Fruit fly (Drosophila melanogaster) whole organism, embryonic: ENCODE results near the gene sky.

ENCODE experiments used
- BEAF-32 ChIP-seq: fragments of 200-800 bp; sonication (Bioruptor generic); optimal IDR thresholded peaks from 3 replicates; lab custom pipeline; 2017; ENCODE audit warnings: missing biosample characterization, missing genetic modification characterization, mild to moderate bottlenecking, moderate library complexity, missing genetic modification reagents
- CG10462 ChIP-seq: fragments of 200-800 bp; sonication (Bioruptor generic); optimal IDR thresholded peaks from 2 replicates; lab custom pipeline; 2016; ENCODE audit warnings: missing biosample characterization, missing genetic modification characterization
- CG11093 ChIP-seq: fragments of 200-800 bp; sonication (Bioruptor generic); IDR thresholded peaks from 3 replicates; pipeline ENCODE4 v1.3.6; 2022; ENCODE audit warnings: missing biosample characterization, missing genetic modification characterization
- CG12219 ChIP-seq: fragments of 200-800 bp; sonication (Bioruptor generic); optimal IDR thresholded peaks from 3 replicates; lab custom pipeline; 2018; ENCODE audit warnings: missing biosample characterization, mild to moderate bottlenecking, missing genetic modification characterization
- CG14441 ChIP-seq: fragments of 200-800 bp; sonication (Bioruptor generic); IDR thresholded peaks from 2 replicates; pipeline ENCODE4 v1.3.6; 2022; ENCODE audit warnings: missing biosample characterization, missing genetic modification characterization
- CG15479 ChIP-seq: fragments of 200-800 bp; sonication (Bioruptor generic); optimal IDR thresholded peaks from 3 replicates; lab custom pipeline; 2019; ENCODE audit warnings: missing biosample characterization, mild to moderate bottlenecking, missing genetic modification characterization, moderate library complexity
- CG15696 ChIP-seq: fragments of 200-800 bp; sonication (Bioruptor generic); optimal IDR thresholded peaks from 2 replicates; lab custom pipeline; 2019; ENCODE audit warnings: missing biosample characterization, mild to moderate bottlenecking, missing genetic modification characterization, moderate library complexity
- CG17361 ChIP-seq: fragments of 200-800 bp; sonication (Bioruptor generic); IDR thresholded peaks from 3 replicates; pipeline ENCODE4 v1.3.6; 2022; ENCODE audit warnings: missing biosample characterization, missing genetic modification characterization
- CG32772 ChIP-seq: fragments of 200-800 bp; sonication (Bioruptor generic); IDR thresholded peaks from 2 replicates; pipeline ENCODE4 v1.3.6; 2022; ENCODE audit warnings: missing biosample characterization, missing genetic modification characterization
- CG3281 ChIP-seq: fragments of 200-800 bp; sonication (Bioruptor generic); optimal IDR thresholded peaks from 3 replicates; lab custom pipeline; 2017; ENCODE audit warnings: missing biosample characterization, mild to moderate bottlenecking, missing genetic modification characterization
- CG3995 ChIP-seq: fragments of 200-800 bp; sonication (Bioruptor generic); optimal IDR thresholded peaks from 3 replicates; lab custom pipeline; 2016; ENCODE audit warnings: missing biosample characterization, missing genetic modification characterization
- CG6654 ChIP-seq: fragments of 200-800 bp; sonication (Bioruptor generic); optimal IDR thresholded peaks from 2 replicates; lab custom pipeline; 2017; ENCODE audit warnings: missing biosample characterization, mild to moderate bottlenecking, missing genetic modification characterization
- CG6765 ChIP-seq: fragments of 200-800 bp; sonication (Bioruptor generic); optimal IDR thresholded peaks from 3 replicates; lab custom pipeline; 2017; ENCODE audit warnings: missing biosample characterization, mild to moderate bottlenecking, missing genetic modification characterization
- CG6813 ChIP-seq: fragments of 200-800 bp; sonication (Bioruptor generic); optimal IDR thresholded peaks from 2 replicates; lab custom pipeline; 2017; ENCODE audit warnings: missing biosample characterization, missing genetic modification characterization, mild to moderate bottlenecking, moderate library complexity, missing genetic modification reagents
- CG8281 ChIP-seq: fragments of 200-800 bp; sonication (Bioruptor generic); optimal IDR thresholded peaks from 2 replicates; lab custom pipeline; 2018; ENCODE audit warnings: missing biosample characterization, mild to moderate bottlenecking, missing genetic modification characterization, moderate library complexity
- CG9609 ChIP-seq: fragments of 200-800 bp; sonication (Bioruptor generic); optimal IDR thresholded peaks from 3 replicates; lab custom pipeline; 2016; ENCODE audit warnings: missing biosample characterization, missing genetic modification characterization
- CG9932 ChIP-seq: fragments of 200-800 bp; sonication (Bioruptor generic); IDR thresholded peaks from 2 replicates; pipeline ENCODE4 v1.3.6; 2022; ENCODE audit warnings: missing biosample characterization, missing genetic modification characterization
- CkIIα-i1 ChIP-seq: fragments of 200-800 bp; sonication (Bioruptor generic); IDR thresholded peaks from 2 replicates; pipeline ENCODE4 v1.3.6; 2022; ENCODE audit warnings: missing biosample characterization, missing genetic modification characterization
- Dek ChIP-seq: fragments of 200-800 bp; sonication (Bioruptor generic); optimal IDR thresholded peaks from 3 replicates; lab custom pipeline; 2019; ENCODE audit warnings: missing biosample characterization, mild to moderate bottlenecking, missing genetic modification characterization, moderate library complexity
- Dll ChIP-seq: fragments of 200-800 bp; sonication (Bioruptor generic); IDR thresholded peaks from 4 replicates; pipeline ENCODE4 v1.3.6; 2022; ENCODE audit warnings: missing biosample characterization, missing genetic modification characterization; ENCODE audit not compliant: partially characterized antibody
- Eip74EF ChIP-seq, 2 experiments: fragments of 200-800 bp in 1 of 2; fragments of >200 bp in 1 of 2; sonication (Bioruptor generic) in 1 of 2; optimal IDR thresholded peaks; 2 replicates each; lab custom pipeline; 2017 to 2019; ENCODE audit warnings: missing biosample characterization in 2 of 2, missing genetic modification characterization in 2 of 2, mild to moderate bottlenecking in 1 of 2, moderate library complexity in 1 of 2
- GATAe ChIP-seq: fragments of 200-800 bp; sonication (Bioruptor generic); conservative IDR thresholded peaks from 2 replicates; pipeline ENCODE4 v1.3.6; 2022; ENCODE audit warnings: missing biosample characterization, missing genetic modification characterization
- HLHmδ ChIP-seq: fragments of 200-800 bp; sonication (Bioruptor generic); optimal IDR thresholded peaks from 2 replicates; lab custom pipeline; 2018; ENCODE audit warnings: missing biosample characterization, mild to moderate bottlenecking, missing genetic modification characterization, moderate library complexity
- Lim3 ChIP-seq: fragments of 200-800 bp; sonication (Bioruptor generic); IDR thresholded peaks from 2 replicates; pipeline ENCODE4 v1.3.6; 2022; ENCODE audit warnings: missing biosample characterization, missing genetic modification characterization
- MTF-1 ChIP-seq: fragments of 200-800 bp; sonication (Bioruptor generic); optimal IDR thresholded peaks from 2 replicates; lab custom pipeline; 2018; ENCODE audit warnings: missing biosample characterization, mild to moderate bottlenecking, missing genetic modification characterization, borderline replicate concordance
- Opbp ChIP-seq: fragments of 200-800 bp; sonication (Bioruptor generic); IDR thresholded peaks from 3 replicates; pipeline ENCODE4 v1.3.6; 2022; ENCODE audit warnings: missing biosample characterization, missing genetic modification characterization; ENCODE audit not compliant: partially characterized antibody
- Spps ChIP-seq: fragments of 200-800 bp; sonication (Bioruptor generic); optimal IDR thresholded peaks from 2 replicates; lab custom pipeline; 2018; ENCODE audit warnings: missing biosample characterization, mild to moderate bottlenecking, missing genetic modification characterization
- Tbp ChIP-seq: fragments of >200 bp; optimal IDR thresholded peaks from 2 replicates; lab custom pipeline; 2018; ENCODE audit warnings: missing biosample characterization, missing genetic modification characterization
- Usf ChIP-seq: fragments of 200-800 bp; sonication (Bioruptor generic); optimal IDR thresholded peaks from 2 replicates; lab custom pipeline; 2017; ENCODE audit warnings: missing genotype, missing biosample characterization, missing genetic modification characterization
- bowl ChIP-seq: fragments of 200-800 bp; sonication (Bioruptor generic); IDR thresholded peaks from 2 replicates; pipeline ENCODE4 v1.3.6; 2022; ENCODE audit warnings: missing biosample characterization, missing genetic modification characterization
- btn ChIP-seq: fragments of 200-800 bp; sonication (Bioruptor generic); optimal IDR thresholded peaks from 2 replicates; lab custom pipeline; 2016; ENCODE audit warnings: missing biosample characterization, missing genetic modification characterization
- cato ChIP-seq: fragments of 200-800 bp; sonication (Bioruptor generic); optimal IDR thresholded peaks from 2 replicates; lab custom pipeline; 2016; ENCODE audit warnings: missing biosample characterization, missing genetic modification characterization, borderline replicate concordance
- chif ChIP-seq, 2 experiments: fragments of 200-800 bp; sonication (Bioruptor generic); optimal IDR thresholded peaks; 3 replicates each; lab custom pipeline; 2016; ENCODE audit warnings: missing biosample characterization in 2 of 2, missing genetic modification characterization in 2 of 2
- ewg ChIP-seq: fragments of 200-800 bp; sonication (Bioruptor generic); optimal IDR thresholded peaks from 3 replicates; lab custom pipeline; 2017; ENCODE audit warnings: mild to moderate bottlenecking, missing biosample characterization, missing genetic modification reagents, missing genetic modification characterization
- fd96Cb ChIP-seq: fragments of 200-800 bp; sonication (Bioruptor generic); optimal IDR thresholded peaks from 2 replicates; lab custom pipeline; 2018; ENCODE audit warnings: missing biosample characterization, mild to moderate bottlenecking, missing genetic modification characterization, moderate library complexity
- ftz-f1 ChIP-seq: fragments of 200-800 bp; sonication (Bioruptor generic); optimal IDR thresholded peaks from 2 replicates; lab custom pipeline; 2016; ENCODE audit warnings: missing biosample characterization, missing genetic modification characterization
- gcm2 ChIP-seq: fragments of 200-800 bp; sonication (Bioruptor generic); optimal IDR thresholded peaks from 2 replicates; lab custom pipeline; 2016; ENCODE audit warnings: missing biosample characterization, missing genetic modification characterization
- grau ChIP-seq: fragments of 200-800 bp; optimal IDR thresholded peaks from 3 replicates; lab custom pipeline; 2019; ENCODE audit warnings: missing biosample characterization, mild to moderate bottlenecking, missing genetic modification characterization, moderate library complexity
- her ChIP-seq: fragments of 200-800 bp; sonication (Bioruptor generic); optimal IDR thresholded peaks from 2 replicates; lab custom pipeline; 2016; ENCODE audit warnings: missing biosample characterization, missing genetic modification characterization
- klu ChIP-seq: fragments of 200-800 bp; sonication (Bioruptor generic); IDR thresholded peaks from 2 replicates; pipeline ENCODE4 v1.3.6; 2022; ENCODE audit warnings: missing biosample characterization, missing genetic modification characterization
- pho ChIP-seq: fragments of 200-800 bp; sonication (Bioruptor generic); optimal IDR thresholded peaks from 2 replicates; lab custom pipeline; 2016; ENCODE audit warnings: missing biosample characterization, missing genetic modification characterization
- pum ChIP-seq: fragments of 200-800 bp; sonication (Bioruptor generic); optimal IDR thresholded peaks from 2 replicates; lab custom pipeline; 2016; ENCODE audit warnings: missing biosample characterization, missing genetic modification characterization
- ranshi ChIP-seq: fragments of 200-800 bp; sonication (Bioruptor generic); IDR thresholded peaks from 2 replicates; pipeline ENCODE4 v1.3.6; 2022; ENCODE audit warnings: missing biosample characterization, missing genetic modification characterization
- salm ChIP-seq: fragments of 200-800 bp; sonication (Bioruptor generic); optimal IDR thresholded peaks from 2 replicates; lab custom pipeline; 2018; ENCODE audit warnings: missing biosample characterization, mild to moderate bottlenecking, missing genetic modification characterization
- tap ChIP-seq: fragments of 200-800 bp; optimal IDR thresholded peaks from 3 replicates; lab custom pipeline; 2019; ENCODE audit warnings: missing biosample characterization, mild to moderate bottlenecking, missing genetic modification characterization, moderate library complexity
- tll ChIP-seq, 2 experiments: fragments of 200-800 bp in 1 of 2; fragments of >200 bp in 1 of 2; sonication (Bioruptor generic) in 1 of 2; optimal IDR thresholded peaks; 2 replicates each; lab custom pipeline; 2017 to 2019; ENCODE audit warnings: missing biosample characterization in 2 of 2, missing genetic modification characterization in 2 of 2, mild to moderate bottlenecking in 1 of 2, moderate library complexity in 1 of 2
- trem ChIP-seq: fragments of 200-800 bp; optimal IDR thresholded peaks from 3 replicates; lab custom pipeline; 2019; ENCODE audit warnings: missing biosample characterization, mild to moderate bottlenecking, missing genetic modification characterization, moderate library complexity
- vnd ChIP-seq: fragments of 200-800 bp; sonication (Bioruptor generic); IDR thresholded peaks from 3 replicates; pipeline ENCODE4 v1.3.6; 2022; ENCODE audit warnings: missing biosample characterization, missing genetic modification characterization; ENCODE audit not compliant: partially characterized antibody
- zen ChIP-seq: fragments of 200-800 bp; sonication (Bioruptor generic); optimal IDR thresholded peaks from 3 replicates; lab custom pipeline; 2018; ENCODE audit warnings: missing biosample characterization, mild to moderate bottlenecking, missing genetic modification characterization, moderate library complexity

sky gene

DNA sequence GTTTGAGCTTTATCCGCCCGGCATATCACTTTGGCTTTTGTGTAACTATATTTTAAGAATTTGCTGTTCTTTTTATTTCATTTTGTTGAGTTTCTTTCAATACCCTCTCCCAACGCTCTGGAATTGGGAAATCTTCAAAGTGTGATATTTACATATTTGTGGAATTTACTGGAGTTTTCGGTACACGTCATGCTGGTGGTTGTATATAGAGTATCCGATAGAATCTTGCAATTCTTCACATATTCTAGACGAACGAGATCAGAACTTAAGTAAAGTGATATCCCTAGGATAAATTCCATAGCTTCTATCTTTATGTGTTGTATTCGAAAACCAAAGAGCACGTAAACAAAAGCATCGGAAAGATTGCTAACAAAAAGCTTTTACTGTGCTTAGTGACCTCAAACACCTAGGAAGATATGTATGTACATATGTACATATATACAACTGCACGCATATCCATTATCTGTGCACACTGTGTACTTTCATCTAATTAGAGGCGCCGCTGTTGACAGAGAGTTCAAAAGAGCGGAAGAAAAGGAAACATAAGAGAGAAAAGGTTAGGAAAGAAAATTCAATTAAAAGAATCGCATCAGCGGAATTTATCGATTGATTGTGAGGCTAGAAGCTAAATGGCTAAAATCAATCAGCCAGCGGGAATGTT lies 21.9 kb downstream of the sky start (continued):
- TF ChIP-seq klu (GFP tag; lab: Robert Waterston, UW) (no peak), Spps (tag; lab: Kevin White, UChicago) (peak; percentile 42), CG8281 (tag; lab: Kevin White, UChicago) (peak; percentile 3), zen (tag; lab: Kevin White, UChicago) (no peak), vnd (GFP tag; lab: Robert Waterston, UW) (no peak), CG3995 (no peak), salm (tag; lab: Kevin White, UChicago) (peak; percentile 13), ewg (no peak), pho (GFP tag; lab: Kevin White, UChicago) (no peak), CG3281 (GFP tag; lab: Kevin White, UChicago) (no peak), ftz-f1 (GFP tag; lab: Kevin White, UChicago) (no peak), Dll (GFP tag; lab: Robert Waterston, UW) (no peak), CG15696 (tag; lab: Kevin White, UChicago) (peak; percentile 39), Tbp (GFP tag; lab: Kevin White, UChicago) (no peak), CG32772 (no peak), pum (GFP tag; lab: Kevin White, UChicago) (no peak), tap (peak; percentile 42), CG17361 (GFP tag; lab: Robert Waterston, UW) (no peak), bowl (GFP tag; lab: Robert Waterston, UW) (no peak), GATAe (GFP tag; lab: Robert Waterston, UW) (no peak), Eip74EF (GFP tag; optimal IDR thresholded peaks at IDR 0.05; lab: Kevin White, UChicago) (peak in 1 of 2 experiments; percentile 42), cato (GFP tag; lab: Kevin White, UChicago) (no peak), tll (GFP tag; optimal IDR thresholded peaks at IDR 0.05; lab: Kevin White, UChicago) (no peak), CG12219 (GFP tag; lab: Kevin White, UChicago) (peak; percentile 31), trem (no peak), btn (peak; percentile 9), CG9609 (GFP tag; lab: Kevin White, UChicago) (no peak), CG6765 (GFP tag; lab: Kevin White, UChicago) (no peak), gcm2 (no peak), BEAF-32 (GFP tag; lab: Kevin White, UChicago) (no peak), HLHmδ (GFP tag; lab: Kevin White, UChicago) (peak; percentile 73), grau (no peak), chif (GFP tag; optimal IDR thresholded peaks at IDR 0.05; lab: Kevin White, UChicago) (no peak), ranshi (GFP tag; lab: Robert Waterston, UW) (peak; percentile 36; the same call in 1 of the 2 replicates), her (no peak), CG15479 (GFP tag; lab: Kevin White, UChicago) (no peak), CG6813 (GFP tag; lab: Kevin White, UChicago) (peak; percentile 60), CG6654 (GFP tag; lab: Kevin White, UChicago) (no peak), CG11093 (GFP tag; lab: Robert Waterston, UW) (no peak), CkIIα-i1 (GFP tag; lab: Robert Waterston, UW) (no peak), fd96Cb (tag; lab: Kevin White, UChicago) (no peak), Opbp (no peak), Dek (no peak), Usf (no peak), Lim3 (GFP tag; lab: Robert Waterston, UW) (no peak), MTF-1 (GFP tag; lab: Kevin White, UChicago) (peak; percentile 77), CG14441 (GFP tag; lab: Robert Waterston, UW) (no peak), CG10462 (GFP tag; lab: Kevin White, UChicago) (no peak), CG9932 (no peak)
